Fruit fly (Drosophila melanogaster) ovary, adult (tissue): ENCODE measurements around the gene stai.
A peak's percentile ranks its signal among the peaks of the same experiment; 100 is the strongest.

Experiments used
- CG17801 ChIP-seq: fragments of 200-800 bp; optimal IDR thresholded peaks from 2 replicates; lab custom pipeline; 2019; ENCODE audit warnings: missing biosample characterization, mild to moderate bottlenecking, missing genetic modification characterization, moderate library complexity; ENCODE audit not compliant: partially characterized antibody

stai gene

DNA sequence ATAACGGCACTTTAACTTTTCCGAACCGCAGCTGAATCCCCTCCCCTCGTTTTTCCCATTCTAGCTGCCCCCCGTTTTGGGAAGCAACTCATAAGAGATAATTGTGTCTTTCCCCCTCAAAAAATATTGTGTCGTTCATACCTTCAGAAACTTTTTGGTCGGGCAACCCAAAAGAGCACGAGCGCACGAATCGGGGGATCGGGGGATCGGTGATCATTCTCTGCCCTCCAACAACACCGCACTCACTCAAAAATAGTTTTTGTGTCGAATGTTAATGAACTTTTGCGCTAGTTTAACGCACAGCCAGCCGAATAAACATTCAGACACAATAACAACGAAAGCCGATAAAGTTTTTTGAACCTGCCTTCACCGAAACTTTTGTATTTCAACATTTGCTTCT lies 9.8 kb upstream of the stai start:
- TF ChIP-seq CG17801 = no peak

DNA sequence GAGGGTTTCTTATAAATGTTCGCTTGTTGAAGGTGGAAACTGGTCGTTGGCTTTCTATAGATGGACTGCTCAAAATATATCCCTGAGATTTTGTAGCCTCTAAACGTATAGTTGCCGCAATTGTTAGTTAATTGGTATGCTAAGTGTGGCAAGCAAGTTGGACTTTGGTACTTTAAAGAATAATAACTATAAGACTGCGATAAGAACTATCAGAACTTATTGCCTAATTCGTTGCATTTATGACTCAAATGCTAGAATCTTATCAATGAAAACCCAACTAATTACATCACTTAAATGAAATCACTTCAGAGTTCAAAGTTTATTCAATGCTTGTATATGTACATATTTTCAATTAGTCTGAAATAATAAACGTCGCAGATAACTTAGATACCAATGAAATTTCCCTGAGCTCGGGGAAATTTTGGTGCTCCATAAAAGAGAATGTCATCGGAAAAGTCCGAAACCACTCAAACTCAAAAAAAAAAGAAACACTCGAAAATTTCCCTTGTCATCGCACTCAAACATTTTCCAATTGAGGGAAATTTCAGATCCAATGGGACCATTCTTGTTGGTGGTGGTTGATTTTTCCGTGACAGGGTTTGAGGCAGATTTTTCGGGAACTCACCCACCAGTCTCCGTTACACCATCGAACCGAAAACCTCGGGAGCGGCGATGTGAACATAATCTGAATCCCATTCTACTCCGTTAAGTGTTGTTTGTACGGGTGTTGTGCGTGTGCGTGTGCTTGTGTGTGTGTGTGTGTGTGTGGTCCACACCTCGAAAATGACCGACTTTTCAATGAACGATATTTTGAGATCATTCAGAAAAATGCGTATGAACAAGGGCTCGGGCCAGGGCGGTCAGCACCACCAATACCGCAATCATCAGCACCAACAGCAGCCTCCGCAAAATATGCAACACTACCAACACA lies 9.1 kb upstream of the stai start, which contains the start of gene CG45075:
TSS of gene CG45075 (plus strand) at position 627 of the 931 bp plus-strand sequence.
- no peak for TF ChIP-seq CG17801

DNA sequence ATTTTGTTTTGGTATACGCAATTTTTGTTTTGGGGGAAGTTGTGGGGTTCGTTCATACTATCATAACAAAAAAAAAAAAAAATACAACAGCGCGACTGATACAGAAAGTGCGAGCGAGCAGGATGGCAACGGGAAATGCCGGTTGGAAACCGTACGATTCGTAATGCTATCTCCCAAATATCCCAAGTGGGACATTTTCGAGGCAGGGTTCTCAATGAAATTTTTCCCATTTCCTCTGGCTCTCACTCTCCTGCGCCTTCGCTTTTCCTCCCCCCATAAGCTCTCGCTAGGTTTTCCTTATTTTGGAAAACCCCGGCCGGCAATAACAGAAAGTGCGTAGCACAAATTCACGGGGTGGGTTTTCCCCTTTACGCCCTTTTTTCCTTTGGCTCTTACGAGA lies 7.9 kb upstream of the stai start:
- no peak for TF ChIP-seq CG17801

DNA sequence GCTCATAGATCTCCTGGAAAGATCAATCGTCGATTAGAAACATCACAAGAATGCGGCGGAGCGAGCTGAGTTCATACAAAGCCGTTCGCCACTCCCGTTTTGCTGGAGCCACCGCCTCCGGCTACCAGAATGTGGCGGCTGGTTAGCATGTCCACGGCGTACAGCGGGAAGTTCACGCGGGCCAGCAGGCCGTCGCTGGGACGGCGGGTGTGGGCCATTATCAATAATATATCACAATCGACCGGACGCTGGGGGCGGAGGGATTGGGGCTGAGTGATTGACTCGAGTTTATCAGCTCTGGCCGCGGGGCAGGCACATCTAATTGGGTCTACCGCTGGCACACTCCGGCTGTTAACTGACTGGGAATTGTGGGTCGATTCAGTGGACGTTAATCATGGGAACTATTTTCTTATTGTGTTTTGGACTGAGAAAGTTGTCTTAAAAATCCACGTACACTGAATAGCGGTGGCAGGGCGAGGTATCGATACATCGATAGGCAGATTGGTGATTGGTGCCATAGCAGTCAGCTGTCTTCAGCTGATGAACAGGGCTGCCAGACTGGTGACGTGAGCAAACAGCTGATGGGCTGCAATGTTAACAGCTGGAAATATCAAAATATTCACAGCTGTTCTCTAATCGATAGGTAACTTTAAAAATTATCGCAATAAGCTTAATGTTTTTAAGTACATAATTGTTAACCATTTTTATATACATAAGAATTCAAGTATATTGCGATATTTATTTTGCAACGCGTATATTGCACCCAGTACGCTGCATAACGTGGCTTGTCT lies 1.5 kb upstream of the stai start, which contains the start of gene CG9175:
TSS of gene CG9175 (minus strand) at position 488 of the 791 bp plus-strand sequence.
- peak; percentile 30 for TF ChIP-seq CG17801

DNA sequence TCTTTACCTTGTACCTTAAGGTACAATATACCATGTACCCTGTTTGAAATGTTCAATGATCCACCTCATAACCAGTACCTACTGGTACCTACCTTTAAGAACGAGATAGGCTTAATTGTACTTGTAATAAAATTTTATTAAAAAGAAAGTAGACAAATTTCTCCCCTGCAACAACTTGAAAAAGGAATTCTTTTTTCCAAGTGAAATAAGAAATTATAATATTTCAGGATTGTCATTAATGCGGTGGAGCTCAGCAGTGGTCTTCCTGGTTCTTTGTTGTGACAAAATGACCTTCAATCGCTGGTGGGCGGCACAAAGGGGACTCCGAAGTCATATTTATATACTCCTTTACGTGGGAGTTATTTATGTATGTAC lies 920 bp upstream of the stai start:
- TF ChIP-seq CG17801 = no peak

DNA sequence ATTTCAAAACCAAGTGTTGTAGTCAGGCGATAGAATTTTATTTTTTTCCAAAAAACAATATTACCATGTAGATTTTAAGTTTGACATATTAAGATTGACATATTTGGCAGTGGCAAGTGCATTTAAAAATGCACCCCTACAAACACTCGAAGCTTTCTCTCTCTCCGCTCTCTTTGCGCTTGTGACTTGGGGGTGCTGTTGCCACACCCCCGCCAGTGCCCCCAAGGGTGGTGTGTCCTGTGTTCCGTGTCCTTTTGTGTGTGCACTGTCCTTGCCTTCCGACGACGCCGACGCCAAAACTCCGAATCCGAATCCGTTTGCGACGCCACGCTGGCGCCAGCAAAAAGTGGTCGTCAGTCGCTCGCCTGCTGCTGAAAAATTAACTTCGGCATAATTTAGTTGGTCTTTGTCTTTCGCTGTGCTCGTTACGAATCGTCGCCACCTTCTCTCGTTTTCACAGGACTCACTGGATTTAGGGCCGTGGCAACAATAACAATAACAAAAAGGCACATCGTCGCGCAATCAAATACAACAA lies 9.2 kb downstream of the stai start:
- TF ChIP-seq CG17801 = no peak

DNA sequence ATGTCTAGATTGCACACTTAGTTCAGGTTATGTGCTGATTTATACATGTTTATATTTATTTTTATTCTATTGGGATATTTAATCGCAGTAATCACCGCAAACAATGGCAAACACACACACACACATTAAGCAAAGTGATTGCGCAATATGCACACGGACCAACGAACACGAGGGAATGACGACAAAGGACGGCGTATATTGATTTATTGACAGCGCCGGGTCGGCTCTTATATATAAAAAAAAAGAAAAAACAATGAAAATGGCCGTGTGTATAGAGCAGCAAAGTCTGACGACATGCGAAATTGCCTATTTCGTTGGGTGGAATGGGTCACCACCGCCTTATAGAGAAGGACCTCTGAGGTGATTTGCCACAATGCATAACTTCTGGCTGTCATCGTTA lies 10.6 kb downstream of the stai start:
- TF ChIP-seq CG17801 = no peak

DNA sequence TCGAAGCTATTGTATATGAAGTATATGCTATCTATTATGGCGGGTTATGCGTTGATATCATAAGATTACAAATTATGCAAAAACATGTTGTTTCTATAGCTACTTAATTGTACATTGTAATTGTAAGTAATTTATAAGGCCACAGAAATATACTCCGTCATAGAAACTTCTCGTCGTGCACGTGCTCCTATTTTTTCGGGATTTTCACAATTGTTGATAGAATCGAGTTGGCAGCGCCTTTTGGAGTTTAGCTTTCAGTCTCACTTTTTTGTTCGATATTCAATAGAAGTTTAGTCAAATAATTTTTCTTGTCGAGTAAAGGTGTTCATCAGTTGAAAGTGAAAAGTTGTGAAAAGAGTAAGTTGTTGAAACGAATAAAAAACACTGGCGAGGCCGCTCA lies 18.0 kb downstream of the stai start, which contains the start of gene CG31642:
TSS of gene CG31642 (plus strand) at position 301 of the 400 bp plus-strand sequence.
- TF ChIP-seq CG17801 = no peak

DNA sequence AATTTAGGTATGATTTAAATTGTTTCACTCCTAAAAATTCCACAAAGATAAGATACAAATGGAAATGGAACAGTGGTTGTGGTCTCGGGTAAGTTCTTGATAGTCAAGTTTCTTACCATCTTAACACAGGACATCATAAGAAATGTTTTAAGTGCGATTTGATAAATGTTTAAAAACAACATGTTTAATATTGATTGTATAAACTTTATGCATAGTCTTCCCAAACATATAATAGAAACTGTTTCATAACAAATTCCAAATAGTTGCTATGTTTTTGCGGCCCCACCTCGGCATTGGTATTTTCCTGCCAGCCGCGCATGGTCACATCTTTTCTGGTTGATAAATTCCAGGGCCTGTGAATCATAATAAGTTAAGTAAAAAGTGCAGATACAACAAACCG lies 24.6 kb downstream of the stai start, which contains the start of gene Arpc4:
TSS of gene Arpc4 (plus strand) at position 318 of the 400 bp plus-strand sequence.
- TF ChIP-seq CG17801 = peak; percentile 23

DNA sequence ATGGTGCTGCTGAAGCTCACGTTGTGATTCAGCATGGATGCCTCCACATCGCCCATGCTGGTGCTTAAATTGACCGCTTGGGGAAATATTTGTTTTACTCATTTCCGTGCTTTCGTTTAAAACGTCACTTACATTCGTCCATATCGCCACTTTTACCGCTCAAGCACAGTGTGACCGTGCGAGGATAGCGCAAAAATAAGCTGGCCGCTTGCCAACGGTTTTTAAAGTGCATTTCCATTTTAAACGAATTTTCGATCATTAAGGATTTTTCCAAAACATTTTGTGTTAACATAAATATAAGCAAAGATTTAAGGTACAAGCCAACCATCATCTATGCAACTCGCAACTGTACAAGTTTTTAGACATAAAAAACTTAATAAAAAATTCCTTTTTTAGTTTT lies 27.3 kb downstream of the stai start, which contains the start of gene WDR79:
TSS of gene WDR79 (minus strand) at position 298 of the 400 bp plus-strand sequence.
- no peak for TF ChIP-seq CG17801

DNA sequence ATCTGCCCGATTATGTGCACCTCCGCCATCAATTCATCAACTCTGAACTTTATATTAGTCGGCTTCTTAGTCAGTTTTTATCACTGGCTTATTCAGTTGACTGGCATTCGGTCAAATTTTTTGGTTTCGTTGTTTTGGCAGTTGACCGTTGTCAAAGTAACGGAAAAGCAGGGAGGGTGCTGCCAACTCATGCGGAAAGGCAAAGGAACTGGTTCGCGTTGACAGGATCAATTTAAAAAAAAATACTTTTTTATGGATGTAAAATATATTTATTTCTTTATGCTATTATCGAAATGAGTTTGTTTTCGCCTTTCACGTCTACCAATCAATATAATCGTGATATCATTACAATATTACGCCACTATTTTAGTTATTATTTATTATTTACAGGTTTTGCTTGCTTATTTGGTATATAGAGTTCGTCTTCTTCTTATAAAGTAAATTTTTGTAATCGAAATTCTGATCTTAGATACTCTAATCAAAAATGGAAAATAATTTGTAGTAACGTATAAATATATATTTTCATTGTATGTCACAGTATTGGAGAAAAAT lies 30.4 kb downstream of the stai start, which contains the start of the genes B9d2, tctn and CG9222:
TSS of gene B9d2 (minus strand) at position 130 of the 552 bp plus-strand sequence.
TSS of gene tctn (minus strand) at position 130 of the 552 bp plus-strand sequence.
TSS of gene CG9222 (plus strand) at position 502 of the 552 bp plus-strand sequence.
- TF ChIP-seq CG17801 = no peak

DNA sequence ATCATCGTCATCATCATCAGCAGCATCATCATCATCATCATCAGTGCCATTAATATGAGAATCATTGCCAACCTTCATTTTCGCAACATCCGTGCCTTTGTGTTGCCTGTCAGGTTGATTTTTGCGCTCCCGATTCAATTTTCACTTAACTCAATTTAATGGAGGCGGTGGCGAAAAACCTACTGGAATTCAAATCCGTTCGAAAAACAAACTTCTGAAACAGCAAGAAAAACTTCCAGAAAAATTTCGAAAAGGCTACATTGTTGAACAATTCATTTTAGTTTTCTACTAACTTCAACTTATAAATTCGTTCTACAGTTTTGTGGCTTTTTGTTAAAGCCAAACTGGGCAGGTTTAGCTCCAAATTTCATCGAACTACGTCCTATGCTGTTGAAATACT lies 38.9 kb downstream of the stai start, which contains the start of gene CG13991:
TSS of gene CG13991 (plus strand) at position 301 of the 400 bp plus-strand sequence.
- no peak for TF ChIP-seq CG17801

DNA sequence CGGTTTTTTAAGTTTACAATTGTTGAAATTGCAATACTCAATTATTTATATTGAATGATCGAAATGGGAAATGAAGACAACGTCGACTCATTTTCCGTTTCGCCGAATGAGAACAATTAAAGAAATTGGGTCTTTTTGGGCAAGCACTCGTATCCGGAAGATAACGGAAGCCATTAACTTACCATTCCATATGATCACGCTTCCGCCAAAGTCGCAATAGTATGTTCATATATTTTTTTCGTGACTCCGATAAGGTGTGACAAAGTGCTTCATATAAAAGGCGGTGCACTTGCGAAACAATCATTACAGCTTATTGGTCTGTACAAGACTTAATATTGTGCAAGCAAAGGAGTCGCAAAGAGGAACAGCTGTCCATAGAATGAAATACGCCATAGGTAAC lies 51.5 kb downstream of the stai start, which contains the start of gene Muc26B:
TSS of gene Muc26B (plus strand) at position 301 of the 400 bp plus-strand sequence.
- TF ChIP-seq CG17801 = no peak

DNA sequence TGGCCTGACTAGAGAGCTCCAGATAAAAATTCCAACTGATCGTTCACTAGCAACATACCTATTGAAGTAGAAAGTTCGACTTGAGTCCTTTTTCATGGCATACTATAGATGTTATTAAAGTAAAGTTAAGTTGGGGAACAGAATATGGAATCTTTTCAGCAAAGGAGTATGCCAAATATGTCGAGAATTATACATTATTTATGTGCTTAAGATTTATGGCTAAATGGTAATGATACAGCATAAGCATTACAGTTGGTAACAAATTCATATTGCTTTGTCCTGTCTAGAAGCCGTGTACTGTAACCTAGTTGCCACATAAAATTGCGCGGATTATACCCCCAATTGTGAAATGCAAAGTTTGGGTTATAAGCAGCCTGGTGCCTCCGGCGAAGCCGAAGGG lies 54.9 kb downstream of the stai start, which contains the start of gene CG31639:
TSS of gene CG31639 (minus strand) at position 101 of the 400 bp plus-strand sequence.
- no peak for TF ChIP-seq CG17801

DNA sequence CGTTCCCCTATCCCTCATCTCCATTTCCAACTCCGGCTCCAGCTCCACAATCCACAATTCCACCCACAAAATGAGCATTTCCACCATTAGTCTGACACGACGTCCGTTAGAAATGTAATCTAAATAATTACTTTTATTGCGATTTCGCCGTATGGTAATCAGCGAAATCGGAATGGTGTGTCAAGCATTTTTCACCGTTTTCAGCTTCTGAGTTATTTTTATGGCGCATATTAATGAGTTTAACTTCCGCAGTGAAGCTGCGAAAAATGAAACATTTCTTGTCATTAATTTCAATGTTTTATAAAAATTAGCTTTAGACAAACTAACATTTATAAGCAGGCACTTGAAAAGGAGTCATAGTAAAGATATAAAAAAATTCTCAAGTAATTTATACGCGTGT lies 59.9 kb downstream of the stai start, which contains the start of gene CG13989:
TSS of gene CG13989 (plus strand) at position 301 of the 400 bp plus-strand sequence.
- TF ChIP-seq CG17801 = no peak

DNA sequence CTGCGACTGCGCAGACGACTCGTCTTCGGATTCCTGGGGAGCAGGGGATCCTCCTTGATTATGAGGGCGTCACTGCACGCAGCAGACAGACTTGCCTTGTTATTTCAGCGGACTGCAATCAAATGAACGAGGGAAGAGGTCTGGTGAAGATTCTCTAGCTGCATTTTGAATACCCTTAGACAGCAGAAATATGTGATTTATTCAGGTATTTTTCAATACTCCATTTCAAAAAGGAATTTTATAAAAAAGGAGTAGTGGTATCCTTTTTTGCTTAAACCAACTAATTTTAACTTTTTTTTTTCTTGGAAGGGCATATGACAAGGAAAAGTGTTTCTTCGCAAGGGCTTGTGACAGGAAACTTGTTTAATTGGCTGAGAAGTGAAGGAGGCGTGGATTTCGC lies 65.5 kb downstream of the stai start:
- TF ChIP-seq CG17801 = no peak
